Worm (Caenorhabditis elegans): ENCODE measurements around the gene ZK228.1.

- TF ChIP-seq him-1 (tag; optimal IDR thresholded peaks at IDR 0.05), result no peak
- no peak for TF ChIP-seq W03F9.2 (tag; optimal IDR thresholded peaks at IDR 0.05)
- TF ChIP-seq dao-5 (tag; optimal IDR thresholded peaks at IDR 0.05), result no peak
Measured at ce11 chrV:18426280-18426679, 17.9 kb upstream of the ZK228.1 start, which contains the start of gene srw-83.
